Fruit fly (Drosophila melanogaster) whole organism, embryonic: ENCODE data around the gene sisA.

Experiments used
- Adf1 ChIP-seq: fragments of 200-800 bp; sonication (Bioruptor generic); IDR thresholded peaks from 2 replicates; pipeline ENCODE4 v1.3.6; 2022; ENCODE audit warnings: missing biosample characterization, missing genetic modification characterization
- Atf-2 ChIP-seq: fragments of 200-800 bp; sonication (Bioruptor generic); optimal IDR thresholded peaks from 2 replicates; lab custom pipeline; 2016; ENCODE audit warnings: missing biosample characterization, missing genetic modification characterization
- Atf6 ChIP-seq: fragments of 200-800 bp; sonication (Bioruptor generic); IDR thresholded peaks from 2 replicates; pipeline ENCODE4 v1.3.6; 2022; ENCODE audit warnings: missing biosample characterization, missing genetic modification characterization
- Awh ChIP-seq: fragments of 200-800 bp; sonication (Bioruptor generic); IDR thresholded peaks from 2 replicates; pipeline ENCODE4, ENCODE4 v1.3.6; 2022; ENCODE audit warnings: missing biosample characterization, missing genetic modification characterization
- C15 ChIP-seq: fragments of 200-800 bp; sonication (Bioruptor generic); IDR thresholded peaks from 3 replicates; pipeline ENCODE4 v1.3.6; 2022; ENCODE audit warnings: missing biosample characterization, missing genetic modification characterization
- CG10321 ChIP-seq: fragments of 200-800 bp; sonication (Bioruptor generic); IDR thresholded peaks from 2 replicates; pipeline ENCODE4 v1.3.6; 2022; ENCODE audit warnings: missing biosample characterization, missing genetic modification characterization
- CG10543 ChIP-seq: fragments of 200-800 bp; sonication (Bioruptor generic); optimal IDR thresholded peaks from 3 replicates; lab custom pipeline; 2017; ENCODE audit warnings: missing biosample characterization, mild to moderate bottlenecking, missing genetic modification characterization, moderate library complexity
- CG11085 ChIP-seq: fragments of 200-800 bp; sonication (Bioruptor generic); IDR thresholded peaks from 2 replicates; pipeline ENCODE4 v1.3.6; 2022; ENCODE audit warnings: missing biosample characterization, missing genetic modification characterization
- CG11504 ChIP-seq: fragments of 200-800 bp; sonication (Bioruptor generic); optimal IDR thresholded peaks from 3 replicates; lab custom pipeline; 2019; ENCODE audit warnings: missing biosample characterization, mild to moderate bottlenecking, missing genetic modification characterization, moderate library complexity
- CG12299 ChIP-seq: fragments of 200-800 bp; sonication (Bioruptor generic); optimal IDR thresholded peaks from 2 replicates; lab custom pipeline; 2018; ENCODE audit warnings: missing biosample characterization, mild to moderate bottlenecking, missing genetic modification characterization
- CG12744 ChIP-seq: fragments of 200-800 bp; sonication (Bioruptor generic); optimal IDR thresholded peaks from 2 replicates; lab custom pipeline; 2016; ENCODE audit warnings: missing biosample characterization, missing genetic modification characterization
- CG13296 ChIP-seq: fragments of 200-800 bp; sonication (Bioruptor generic); optimal IDR thresholded peaks from 3 replicates; lab custom pipeline; 2018; ENCODE audit warnings: missing biosample characterization, mild to moderate bottlenecking, missing genetic modification characterization
- CG1529 ChIP-seq: fragments of 200-800 bp; sonication (Bioruptor generic); optimal IDR thresholded peaks from 3 replicates; lab custom pipeline; 2018; ENCODE audit warnings: missing biosample characterization, missing genetic modification characterization
- CG15601 ChIP-seq: fragments of 200-800 bp; sonication (Bioruptor generic); optimal IDR thresholded peaks from 3 replicates; lab custom pipeline; 2019; ENCODE audit warnings: missing biosample characterization, mild to moderate bottlenecking, missing genetic modification characterization, moderate library complexity
- CG1602 ChIP-seq: fragments of 200-800 bp; sonication (Bioruptor generic); optimal IDR thresholded peaks from 3 replicates; lab custom pipeline; 2016; ENCODE audit warnings: missing biosample characterization, missing genetic modification characterization
- CG1603 ChIP-seq: fragments of 200-800 bp; sonication (Bioruptor generic); optimal IDR thresholded peaks from 2 replicates; lab custom pipeline; 2019; ENCODE audit warnings: missing biosample characterization, mild to moderate bottlenecking, missing genetic modification characterization, moderate library complexity
- CG16813 ChIP-seq: fragments of 200-800 bp; sonication (Bioruptor generic); IDR thresholded peaks from 3 replicates; pipeline ENCODE4 v1.3.6; 2022; ENCODE audit warnings: missing biosample characterization, missing genetic modification characterization; ENCODE audit not compliant: partially characterized antibody
- CG18262 ChIP-seq: fragments of 200-800 bp; optimal IDR thresholded peaks from 3 replicates; lab custom pipeline; 2019; ENCODE audit warnings: missing biosample characterization, mild to moderate bottlenecking, missing genetic modification characterization, moderate library complexity
- CG18599 ChIP-seq: fragments of 200-800 bp; sonication (Bioruptor generic); optimal IDR thresholded peaks from 3 replicates; lab custom pipeline; 2017; ENCODE audit warnings: missing biosample characterization, missing genetic modification characterization, mild to moderate bottlenecking, moderate library complexity, missing genetic modification reagents
- CG3163 ChIP-seq: fragments of 200-800 bp; sonication (Bioruptor generic); optimal IDR thresholded peaks from 3 replicates; lab custom pipeline; 2016; ENCODE audit warnings: missing biosample characterization, missing genetic modification characterization
- CG3726 ChIP-seq: fragments of 200-800 bp; sonication (Bioruptor generic); IDR thresholded peaks from 3 replicates; pipeline ENCODE4, ENCODE4 v1.3.6; 2022; ENCODE audit warnings: missing biosample characterization, missing genetic modification characterization
- CG4404 ChIP-seq: fragments of 200-800 bp; sonication (Bioruptor generic); IDR thresholded peaks from 2 replicates; pipeline ENCODE4 v1.3.6; 2022; ENCODE audit warnings: missing biosample characterization, missing genetic modification characterization
- CG4730 ChIP-seq: fragments of 200-800 bp; sonication (Bioruptor generic); IDR thresholded peaks from 2 replicates; pipeline ENCODE4 v1.3.6; 2022; ENCODE audit warnings: missing biosample characterization, missing genetic modification characterization
- CG6683 ChIP-seq: fragments of 200-800 bp; sonication (Bioruptor generic); optimal IDR thresholded peaks from 2 replicates; lab custom pipeline; 2017; ENCODE audit warnings: missing biosample characterization, mild to moderate bottlenecking, missing genetic modification characterization, missing genetic modification reagents
- CG7745 ChIP-seq: fragments of 200-800 bp; sonication (Bioruptor generic); optimal IDR thresholded peaks from 2 replicates; lab custom pipeline; 2018; ENCODE audit warnings: missing biosample characterization, mild to moderate bottlenecking, missing genetic modification characterization, moderate library complexity
- CkIIα-i1 ChIP-seq: fragments of 200-800 bp; sonication (Bioruptor generic); IDR thresholded peaks from 2 replicates; pipeline ENCODE4 v1.3.6; 2022; ENCODE audit warnings: missing biosample characterization, missing genetic modification characterization
- HLH54F ChIP-seq: fragments of 200-800 bp; sonication (Bioruptor generic); optimal IDR thresholded peaks from 3 replicates; lab custom pipeline; 2016; ENCODE audit warnings: missing biosample characterization, missing genetic modification characterization
- HLHmδ ChIP-seq: fragments of 200-800 bp; sonication (Bioruptor generic); optimal IDR thresholded peaks from 2 replicates; lab custom pipeline; 2018; ENCODE audit warnings: missing biosample characterization, mild to moderate bottlenecking, missing genetic modification characterization, moderate library complexity
- HmgD ChIP-seq: fragments of 200-800 bp; sonication (Bioruptor generic); optimal IDR thresholded peaks from 3 replicates; lab custom pipeline; 2016; ENCODE audit warnings: missing biosample characterization, missing genetic modification characterization
- Hr3 ChIP-seq: fragments of 200-800 bp; sonication (Bioruptor generic); optimal IDR thresholded peaks from 3 replicates; lab custom pipeline; 2016; ENCODE audit warnings: missing biosample characterization, missing genetic modification characterization
- Hsf ChIP-seq: fragments of 200-800 bp; sonication (Bioruptor generic); optimal IDR thresholded peaks from 3 replicates; lab custom pipeline; 2016; ENCODE audit warnings: missing biosample characterization, missing genetic modification characterization
- MESR4 ChIP-seq: fragments of 200-800 bp; sonication (Bioruptor generic); optimal IDR thresholded peaks from 2 replicates; lab custom pipeline; 2018; ENCODE audit warnings: missing biosample characterization, mild to moderate bottlenecking, missing genetic modification characterization, moderate library complexity
- MTF-1 ChIP-seq: fragments of 200-800 bp; sonication (Bioruptor generic); optimal IDR thresholded peaks from 2 replicates; lab custom pipeline; 2018; ENCODE audit warnings: missing biosample characterization, mild to moderate bottlenecking, missing genetic modification characterization, borderline replicate concordance
- NC2α ChIP-seq: fragments of 200-800 bp; sonication (Bioruptor generic); optimal IDR thresholded peaks from 2 replicates; lab custom pipeline; 2016; ENCODE audit warnings: missing biosample characterization, missing genetic modification characterization
- Ptx1 ChIP-seq: fragments of 200-800 bp; sonication (Bioruptor generic); IDR thresholded peaks from 2 replicates; pipeline ENCODE4 v1.3.6; 2022; ENCODE audit warnings: missing biosample characterization, missing genetic modification characterization
- Side ChIP-seq: fragments of 200-800 bp; sonication (Bioruptor generic); optimal IDR thresholded peaks from 2 replicates; lab custom pipeline; 2016; ENCODE audit warnings: missing biosample characterization, missing genetic modification characterization
- Sox102F ChIP-seq: fragments of 200-800 bp; sonication (Bioruptor generic); optimal IDR thresholded peaks from 2 replicates; lab custom pipeline; 2018; ENCODE audit warnings: missing biosample characterization, mild to moderate bottlenecking, missing genetic modification characterization, moderate library complexity
- Spps ChIP-seq: fragments of 200-800 bp; sonication (Bioruptor generic); optimal IDR thresholded peaks from 2 replicates; lab custom pipeline; 2018; ENCODE audit warnings: missing biosample characterization, mild to moderate bottlenecking, missing genetic modification characterization
- ac ChIP-seq: fragments of 200-800 bp; sonication (Bioruptor generic); optimal IDR thresholded peaks from 3 replicates; lab custom pipeline; 2017; ENCODE audit warnings: missing biosample characterization, mild to moderate bottlenecking, missing genetic modification characterization
- ap ChIP-seq: fragments of 200-800 bp; sonication (Bioruptor generic); IDR thresholded peaks from 2 replicates; pipeline ENCODE4 v1.3.6; 2022; ENCODE audit warnings: missing biosample characterization, missing genetic modification characterization
- ase ChIP-seq: fragments of 200-800 bp; sonication (Bioruptor generic); IDR thresholded peaks from 3 replicates; pipeline ENCODE4 v1.3.6; 2022; ENCODE audit warnings: missing biosample characterization, missing genetic modification characterization
- fru ChIP-seq: fragments of >200 bp; optimal IDR thresholded peaks from 2 replicates; lab custom pipeline; 2017
- inv ChIP-seq: fragments of 200-800 bp; sonication (Bioruptor generic); IDR thresholded peaks from 2 replicates; pipeline ENCODE4 v1.3.6; 2022; ENCODE audit warnings: missing biosample characterization, missing genetic modification characterization; ENCODE audit not compliant: partially characterized antibody
- jumu ChIP-seq: fragments of 200-800 bp; sonication (Bioruptor generic); optimal IDR thresholded peaks from 3 replicates; lab custom pipeline; 2016; ENCODE audit warnings: missing biosample characterization, missing genetic modification characterization
- org-1 ChIP-seq: fragments of 200-800 bp; sonication (Bioruptor generic); optimal IDR thresholded peaks from 2 replicates; lab custom pipeline; 2017; ENCODE audit warnings: missing biosample characterization, missing genetic modification characterization
- pb ChIP-seq: fragments of 200-800 bp; sonication (Bioruptor generic); optimal IDR thresholded peaks from 3 replicates; lab custom pipeline; 2016; ENCODE audit warnings: missing biosample characterization, missing genetic modification characterization
- prd ChIP-seq, 3 experiments: fragments of >200 bp in 2 of 3; fragments of 200-800 bp in 1 of 3; sonication (Bioruptor generic) in 1 of 3; optimal IDR thresholded peaks in 2 of 3; IDR thresholded peaks in 1 of 3; 2 replicates in 2 of 3; 3 replicates in 1 of 3; pipeline versions ENCODE4 v1.3.6 to Lab custom; 2017 to 2022; ENCODE audit warnings: missing biosample characterization in 1 of 3, missing genetic modification characterization in 1 of 3
- pros ChIP-seq: fragments of 200-800 bp; sonication (Bioruptor generic); optimal IDR thresholded peaks from 3 replicates; lab custom pipeline; 2019; ENCODE audit warnings: missing biosample characterization, mild to moderate bottlenecking, missing genetic modification characterization, moderate library complexity
- salm ChIP-seq: fragments of 200-800 bp; sonication (Bioruptor generic); optimal IDR thresholded peaks from 2 replicates; lab custom pipeline; 2018; ENCODE audit warnings: missing biosample characterization, mild to moderate bottlenecking, missing genetic modification characterization
- sd ChIP-seq: fragments of 200-800 bp; sonication (Bioruptor generic); optimal IDR thresholded peaks from 3 replicates; lab custom pipeline; 2018; ENCODE audit warnings: missing biosample characterization, mild to moderate bottlenecking, missing genetic modification characterization, moderate library complexity
- unc-4 ChIP-seq: fragments of 200-800 bp; sonication (Bioruptor generic); IDR thresholded peaks from 2 replicates; pipeline ENCODE4 v1.3.6; 2022; ENCODE audit warnings: missing biosample characterization, missing genetic modification characterization; ENCODE audit not compliant: partially characterized antibody
- wdn ChIP-seq: fragments of 200-800 bp; sonication (Bioruptor generic); IDR thresholded peaks from 2 replicates; pipeline ENCODE4 v1.3.6; 2022; ENCODE audit warnings: missing biosample characterization, missing genetic modification characterization

Gene sisA

dm6 chrX:11349780-11350179 lies 27.6 kb upstream of the sisA start, which contains the start of gene NdufV3 (continued):
- TF ChIP-seq MTF-1 (GFP tag; lab: Kevin White, UChicago), result no peak
- TF ChIP-seq CG3163 (GFP tag; lab: Kevin White, UChicago), result no peak
- TF ChIP-seq CG12744 (GFP tag; lab: Kevin White, UChicago), result no peak
- TF ChIP-seq pros (GFP tag; lab: Kevin White, UChicago), result no peak
- TF ChIP-seq Sox102F (GFP tag; lab: Kevin White, UChicago), result no peak
- TF ChIP-seq C15, result no peak
- no peak for TF ChIP-seq CG11085 (GFP tag; lab: Robert Waterston, UW)
- TF ChIP-seq CG18262 (tag; lab: Kevin White, UChicago), result no peak
- no peak for TF ChIP-seq salm
- TF ChIP-seq fru (lab: Kevin White, UChicago), result no peak
- TF ChIP-seq jumu (GFP tag; lab: Kevin White, UChicago), result no peak
- TF ChIP-seq CG4730 (GFP tag; lab: Robert Waterston, UW), result no peak
- TF ChIP-seq Hr3, result no peak
- TF ChIP-seq CG12299 (tag; lab: Kevin White, UChicago), result no peak
- TF ChIP-seq Spps, result no peak
- TF ChIP-seq ase, result no peak
- no peak for TF ChIP-seq prd (optimal IDR thresholded peaks at IDR 0.05; lab: Kevin White, UChicago)
- no peak for TF ChIP-seq prd (GFP tag; IDR thresholded peaks at IDR 0.05; lab: Robert Waterston, UW)
- no peak for TF ChIP-seq Atf6
- no peak for TF ChIP-seq CG6683 (GFP tag; lab: Kevin White, UChicago)
- no peak for TF ChIP-seq Side (GFP tag; lab: Kevin White, UChicago)
- no peak for TF ChIP-seq NC2α (GFP tag; lab: Kevin White, UChicago)
- no peak for TF ChIP-seq CG16813 (GFP tag; lab: Robert Waterston, UW)
- TF ChIP-seq CG15601 (tag; lab: Kevin White, UChicago), result no peak
- no peak for TF ChIP-seq CG1602 (GFP tag; lab: Kevin White, UChicago)
- TF ChIP-seq MESR4, result peak; percentile 53
- no peak for TF ChIP-seq CkIIα-i1 (GFP tag; lab: Robert Waterston, UW)
- TF ChIP-seq CG13296, result no peak
- no peak for TF ChIP-seq ap (GFP tag; lab: Robert Waterston, UW)
- no peak for TF ChIP-seq Adf1 (GFP tag; lab: Robert Waterston, UW)
- TF ChIP-seq Ptx1 (GFP tag; lab: Robert Waterston, UW), result no peak
- no peak for TF ChIP-seq unc-4
- TF ChIP-seq ac (GFP tag; lab: Kevin White, UChicago), result no peak
- TF ChIP-seq HLH54F, result peak; percentile 9
- TF ChIP-seq CG4404 (GFP tag; lab: Robert Waterston, UW), result no peak
- TF ChIP-seq sd (tag; lab: Kevin White, UChicago), result no peak
- TF ChIP-seq CG11504, result no peak
- TF ChIP-seq CG7745 (tag; lab: Kevin White, UChicago), result no peak
- TF ChIP-seq CG1603 (tag; lab: Kevin White, UChicago), result peak; percentile 35
- no peak for TF ChIP-seq HmgD (GFP tag; lab: Kevin White, UChicago)
- no peak for TF ChIP-seq Atf-2 (GFP tag; lab: Kevin White, UChicago)
- no peak for TF ChIP-seq CG3726
- TF ChIP-seq wdn, result no peak
- no peak for TF ChIP-seq HLHmδ (GFP tag; lab: Kevin White, UChicago)
- TF ChIP-seq CG18599 (GFP tag; lab: Kevin White, UChicago), result no peak
- no peak for TF ChIP-seq inv
- TF ChIP-seq Awh, result no peak
- no peak for TF ChIP-seq Hsf (GFP tag; lab: Kevin White, UChicago)
- no peak for TF ChIP-seq org-1 (GFP tag; lab: Kevin White, UChicago)
- TF ChIP-seq CG10543, result no peak
- no peak for TF ChIP-seq pb
- TF ChIP-seq CG10321, result no peak
- TF ChIP-seq CG1529, result no peak
